Worm (Caenorhabditis elegans): ENCODE results near the gene lit-1.
A peak's percentile ranks its signal among the peaks of the same experiment; 100 is the strongest.

The lit-1 gene

ce11 chrIII:13719247-13719758 lies 17.5 kb downstream of the lit-1 start (continued):
- TF ChIP-seq hmg-1.2 (GFP tag; IDR thresholded peaks at IDR 0.05) = no peak

- no peak for TF ChIP-seq Y79H2A.3 (GFP tag; conservative IDR thresholded peaks at IDR 0.05)
- peak; percentile 15 for TF ChIP-seq ZK185.1 (tag; optimal IDR thresholded peaks at IDR 0.05; ENCODE audit: poor library complexity, severe bottlenecking)
- TF ChIP-seq dox-1 (GFP tag; IDR thresholded peaks at IDR 0.05) = 0 out of 2 replicates have a peak, but pooled peaks have one; percentile 31
- TF ChIP-seq F33H1.4 (GFP tag; IDR thresholded peaks at IDR 0.05) = no peak
- TF ChIP-seq egrh-3 (GFP tag; IDR thresholded peaks at IDR 0.05) = no peak
- 0 out of 2 replicates have a peak, but pooled peaks have one; percentile 19 for TF ChIP-seq D2030.7 (GFP tag; IDR thresholded peaks at IDR 0.05)
- no peak for TF ChIP-seq ztf-6 (GFP tag; IDR thresholded peaks at IDR 0.05)
- no peak for TF ChIP-seq lsy-27 (tag; optimal IDR thresholded peaks at IDR 0.05; ENCODE audit: borderline replicate concordance, insufficient read depth)
- TF ChIP-seq ztf-3 (GFP tag; optimal IDR thresholded peaks at IDR 0.05) = peak; percentile 33
- TF ChIP-seq gei-17 (GFP tag; optimal IDR thresholded peaks at IDR 0.05) = peak; percentile 21
- no peak for TF ChIP-seq F39B2.1 (GFP tag; IDR thresholded peaks at IDR 0.05)
- 0 out of 2 replicates have a peak, but pooled peaks have one; percentile 59 for TF ChIP-seq cebp-2 (GFP tag; IDR thresholded peaks at IDR 0.05)
- TF ChIP-seq zfh-2 (GFP tag; conservative IDR thresholded peaks at IDR 0.05) = peak; percentile 76
These were observed 18.5 kb downstream of the lit-1 start for ce11 chrIII:13720190-13720741.

ce11 chrIII:13721066-13721465 lies 19.3 kb downstream of the lit-1 start:
- TF ChIP-seq rcor-1 (GFP tag; IDR thresholded peaks at IDR 0.05) (no peak), B0035.1 (tag; optimal IDR thresholded peaks at IDR 0.05) (no peak), Y56A3A.18 (GFP tag; IDR thresholded peaks at IDR 0.05) (no peak), Y53G8AR.9 (GFP tag; conservative IDR thresholded peaks at IDR 0.05) (no peak), C06A6.2 (GFP tag; conservative IDR thresholded peaks at IDR 0.05) (peak; percentile 45; the same call in 1 of the 2 replicates), tbp1 (GFP tag; optimal IDR thresholded peaks at IDR 0.05) (no peak), hsf-1 (GFP tag; IDR thresholded peaks at IDR 0.05) (0 out of 2 replicates have a peak, but pooled peaks have one; percentile 50), ztf-18 (tag; optimal IDR thresholded peaks at IDR 0.05) (no peak), hmg-1.2 (GFP tag; IDR thresholded peaks at IDR 0.05) (peak; percentile 25; the same call in 1 of the 2 replicates), F33H1.4 (GFP tag; IDR thresholded peaks at IDR 0.05) (no peak), lin-54 (GFP tag; optimal IDR thresholded peaks at IDR 0.05) (no peak), F49E8.2 (tag; optimal IDR thresholded peaks at IDR 0.05; ENCODE audit: insufficient read depth) (no peak), gei-17 (GFP tag; optimal IDR thresholded peaks at IDR 0.05) (no peak), sdz-38 (tag; optimal IDR thresholded peaks at IDR 0.05) (no peak), egl-44 (GFP tag; IDR thresholded peaks at IDR 0.05) (no peak), snpc-4 (GFP tag; optimal IDR thresholded peaks at IDR 0.05) (no peak), snpc-4 (tag; optimal IDR thresholded peaks at IDR 0.05) (no peak), D2030.7 (GFP tag; IDR thresholded peaks at IDR 0.05) (no peak), ztf-28 (GFP tag; IDR thresholded peaks at IDR 0.05) (0 out of 2 replicates have a peak, but pooled peaks have one; percentile 55), nfyb-1 (GFP tag; IDR thresholded peaks at IDR 0.05) (0 out of 2 replicates have a peak, but pooled peaks have one; percentile 14), tlf-1 (GFP tag; optimal IDR thresholded peaks at IDR 0.05) (no peak), bed-2 (GFP tag; IDR thresholded peaks at IDR 0.05) (peak; percentile 27; the same call in 1 of the 2 replicates), lir-1 (GFP tag; conservative IDR thresholded peaks at IDR 0.05) (no peak), F57A8.1 (GFP tag; optimal IDR thresholded peaks at IDR 0.05) (no peak), zfh-2 (GFP tag; conservative IDR thresholded peaks at IDR 0.05) (peak; percentile 97), rec-8 (tag; optimal IDR thresholded peaks at IDR 0.05) (no peak), lag-1 (GFP tag; IDR thresholded peaks at IDR 0.05) (no peak), T07F8.4 (tag; optimal IDR thresholded peaks at IDR 0.05) (no peak), lin-35 (GFP tag; optimal IDR thresholded peaks at IDR 0.05) (no peak), ama-1 (optimal IDR thresholded peaks at IDR 0.05) (no peak), ama-1 (GFP tag; optimal IDR thresholded peaks at IDR 0.05) (no peak), somi-1 (GFP tag; optimal IDR thresholded peaks at IDR 0.05) (peak; percentile 5), F22D6.2 (tag; optimal IDR thresholded peaks at IDR 0.05) (no peak), hmg-20 (GFP tag; IDR thresholded peaks at IDR 0.05) (no peak), Y79H2A.3 (GFP tag; conservative IDR thresholded peaks at IDR 0.05) (no peak)
